Worm (Caenorhabditis elegans) whole organism, L3 larva: ENCODE data around the gene F43B10.1.

Experiments
- R02D3.7 ChIP-seq: fragments of 150-350 bp; optimal IDR thresholded peaks from 2 replicates; lab custom pipeline; 2014; ENCODE audit warnings: missing biosample characterization, missing genetic modification characterization
- ZK546.5 ChIP-seq: sonication (generic microtip); optimal IDR thresholded peaks from 2 replicates; lab custom pipeline; 2017; ENCODE audit warnings: missing biosample characterization, missing genetic modification characterization
- aly-2 ChIP-seq: fragments of 150-350 bp; optimal IDR thresholded peaks from 2 replicates; lab custom pipeline; 2014; ENCODE audit warnings: missing biosample characterization, missing genetic modification characterization
- ama-1 ChIP-seq: fragments of 150-350 bp; optimal IDR thresholded peaks from 2 replicates; lab custom pipeline; 2018
- ceh-16 ChIP-seq: sonication (generic microtip); optimal IDR thresholded peaks from 2 replicates; lab custom pipeline; 2017; ENCODE audit warnings: missing biosample characterization, missing genetic modification characterization
- ceh-28 ChIP-seq: fragments of 150-350 bp; optimal IDR thresholded peaks from 2 replicates; lab custom pipeline; 2014; ENCODE audit warnings: missing biosample characterization, missing genetic modification reagents, missing genetic modification characterization
- ceh-82 ChIP-seq: fragments of 150-350 bp; optimal IDR thresholded peaks from 2 replicates; lab custom pipeline; 2014; ENCODE audit warnings: missing biosample characterization, missing genetic modification characterization
- ceh-9 ChIP-seq: sonication (generic microtip); optimal IDR thresholded peaks from 2 replicates; lab custom pipeline; 2018; ENCODE audit warnings: missing biosample characterization, missing genetic modification characterization
- egl-27 ChIP-seq: sonication (generic microtip); optimal IDR thresholded peaks from 4 replicates; lab custom pipeline; 2017; ENCODE audit warnings: missing biosample characterization, missing genetic modification reagents, missing genetic modification characterization
- egl-5 ChIP-seq: fragments of 150-350 bp; optimal IDR thresholded peaks from 2 replicates; lab custom pipeline; 2017; ENCODE audit warnings: missing biosample characterization, missing genetic modification reagents, missing genetic modification characterization, inconsistent platforms
- elt-1 ChIP-seq: fragments of 150-350 bp; optimal IDR thresholded peaks from 2 replicates; lab custom pipeline; 2014; ENCODE audit warnings: missing biosample characterization, missing genetic modification characterization
- elt-2 ChIP-seq: sonication (generic microtip); optimal IDR thresholded peaks from 2 replicates; lab custom pipeline; 2016; ENCODE audit warnings: missing genetic modification reagents, mild to moderate bottlenecking, missing genetic modification characterization, missing compliant biosample characterization
- elt-3 ChIP-seq, 3 experiments: fragments of 150-350 bp in 1 of 3; sonication (generic microtip) in 2 of 3; optimal IDR thresholded peaks; 2 replicates in 2 of 3; 4 replicates in 1 of 3; lab custom pipeline; 2014 to 2017; ENCODE audit warnings: missing biosample characterization in 3 of 3, missing genetic modification characterization in 3 of 3
- eor-1 ChIP-seq, 2 experiments: fragments of 150-350 bp; optimal IDR thresholded peaks; 2 replicates each; lab custom pipeline; 2014 to 2018; ENCODE audit warnings: missing biosample characterization in 2 of 2, missing genetic modification characterization in 2 of 2
- hmg-11 ChIP-seq: sonication (generic microtip); optimal IDR thresholded peaks from 2 replicates; lab custom pipeline; 2016; ENCODE audit warnings: missing genetic modification characterization, missing compliant biosample characterization
- lin-39 ChIP-seq: fragments of 150-350 bp; optimal IDR thresholded peaks from 2 replicates; lab custom pipeline; 2018; ENCODE audit warnings: missing biosample characterization, missing genetic modification reagents, missing genetic modification characterization
- lsy-12 ChIP-seq: sonication (generic microtip); optimal IDR thresholded peaks from 2 replicates; lab custom pipeline; 2016; ENCODE audit warnings: mild to moderate bottlenecking, missing genetic modification characterization, missing compliant biosample characterization
- mdl-1 ChIP-seq: fragments of 150-350 bp; optimal IDR thresholded peaks from 2 replicates; lab custom pipeline; 2014; ENCODE audit warnings: missing biosample characterization, missing genetic modification characterization
- mml-1 ChIP-seq: fragments of 150-350 bp; sonication (generic microtip); optimal IDR thresholded peaks from 3 replicates; lab custom pipeline; 2014; ENCODE audit warnings: missing biosample characterization, missing genetic modification characterization
- nfya-1 ChIP-seq: sonication (generic microtip); optimal IDR thresholded peaks from 2 replicates; lab custom pipeline; 2017; ENCODE audit warnings: missing genetic modification characterization, mild to moderate bottlenecking, missing compliant biosample characterization, antibody characterized with exemption, moderate library complexity; ENCODE audit not compliant: insufficient read depth
- nhr-11 ChIP-seq: fragments of 150-350 bp; optimal IDR thresholded peaks from 2 replicates; lab custom pipeline; 2014; ENCODE audit warnings: missing biosample characterization, missing genetic modification characterization
- nhr-12 ChIP-seq: fragments of 150-350 bp; optimal IDR thresholded peaks from 2 replicates; lab custom pipeline; 2014; ENCODE audit warnings: missing biosample characterization, missing genetic modification characterization
- nhr-23 ChIP-seq: fragments of 150-350 bp; optimal IDR thresholded peaks from 2 replicates; lab custom pipeline; 2014; ENCODE audit warnings: missing biosample characterization, missing genetic modification reagents, missing genetic modification characterization
- nhr-237 ChIP-seq: fragments of 150-350 bp; optimal IDR thresholded peaks from 2 replicates; lab custom pipeline; 2014; ENCODE audit warnings: missing biosample characterization, missing genetic modification characterization
- nhr-25 ChIP-seq: sonication (generic microtip); optimal IDR thresholded peaks from 2 replicates; lab custom pipeline; 2017; ENCODE audit warnings: missing biosample characterization, missing genetic modification characterization
- nhr-43 ChIP-seq: sonication (generic microtip); optimal IDR thresholded peaks from 2 replicates; lab custom pipeline; 2016; ENCODE audit warnings: mild to moderate bottlenecking, missing genetic modification characterization, missing compliant biosample characterization; ENCODE audit not compliant: poor library complexity, severe bottlenecking
- nhr-67 ChIP-seq: fragments of 150-350 bp; optimal IDR thresholded peaks from 2 replicates; lab custom pipeline; 2014; ENCODE audit warnings: missing biosample characterization, missing genetic modification characterization
- nhr-76 ChIP-seq: fragments of 150-350 bp; sonication (generic microtip); optimal IDR thresholded peaks from 5 replicates; lab custom pipeline; 2014; ENCODE audit warnings: missing biosample characterization, missing genetic modification characterization
- pha-4 ChIP-seq: fragments of 150-350 bp; optimal IDR thresholded peaks from 2 replicates; lab custom pipeline; 2014; ENCODE audit warnings: missing biosample characterization, missing genetic modification reagents, missing genetic modification characterization
- pqm-1 ChIP-seq: fragments of 150-350 bp; optimal IDR thresholded peaks from 2 replicates; lab custom pipeline; 2017; ENCODE audit warnings: missing biosample characterization, missing genetic modification characterization, inconsistent platforms
- sea-2 ChIP-seq: fragments of 150-350 bp; sonication (generic microtip); optimal IDR thresholded peaks from 4 replicates; lab custom pipeline; 2014; ENCODE audit warnings: missing biosample characterization, missing genetic modification reagents, missing genetic modification characterization
- skn-1 ChIP-seq: fragments of 150-350 bp; optimal IDR thresholded peaks from 2 replicates; lab custom pipeline; 2014; ENCODE audit warnings: missing biosample characterization, missing genetic modification characterization
- tbx-2 ChIP-seq: sonication (generic microtip); optimal IDR thresholded peaks from 2 replicates; lab custom pipeline; 2016; ENCODE audit warnings: mild to moderate bottlenecking, missing genetic modification characterization, missing compliant biosample characterization
- unc-39 ChIP-seq: sonication (generic microtip); optimal IDR thresholded peaks from 4 replicates; lab custom pipeline; 2017; ENCODE audit warnings: missing biosample characterization, missing genetic modification characterization
- zag-1 ChIP-seq: fragments of 150-350 bp; optimal IDR thresholded peaks from 2 replicates; lab custom pipeline; 2014; ENCODE audit warnings: missing biosample characterization, missing genetic modification characterization
- ztf-11 ChIP-seq: fragments of 150-350 bp; optimal IDR thresholded peaks from 2 replicates; lab custom pipeline; 2014; ENCODE audit warnings: missing biosample characterization, missing genetic modification characterization
- ztf-4 ChIP-seq: fragments of 150-350 bp; optimal IDR thresholded peaks from 2 replicates; lab custom pipeline; 2014; ENCODE audit warnings: missing biosample characterization, missing genetic modification characterization

The F43B10.1 gene

DNA sequence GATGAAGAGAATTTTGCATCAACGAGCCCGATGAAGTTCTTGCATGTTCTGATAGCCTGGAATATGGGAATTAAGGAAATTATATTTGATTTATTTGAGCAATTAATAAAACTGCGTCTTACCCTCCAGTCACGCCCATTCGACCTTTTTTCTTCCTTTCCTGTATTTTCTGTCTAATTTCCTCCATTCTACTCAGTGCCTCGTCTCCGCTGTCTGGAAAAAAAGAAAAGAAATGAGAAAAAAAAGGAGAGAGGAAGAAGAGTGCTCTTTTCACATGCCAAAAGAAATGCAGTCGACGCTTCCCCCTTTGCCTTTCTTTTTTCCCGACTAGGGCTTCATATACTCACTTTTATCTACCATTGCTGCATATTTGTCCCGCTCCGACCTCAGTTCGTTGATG, 58.5 kb downstream of the F43B10.1 start:
- TF ChIP-seq ztf-4 (no peak), nhr-67 (tag; lab: Kevin White, UChicago) (no peak), ceh-16 (tag; lab: Kevin White, UChicago) (no peak), eor-1 (tag; optimal IDR thresholded peaks at IDR 0.05; lab: Kevin White, UChicago) (no peak), sea-2 (GFP tag; lab: Kevin White, UChicago) (no peak), lin-39 (no peak), nfya-1 (tag; lab: Kevin White, UChicago) (no peak), nhr-76 (tag; lab: Kevin White, UChicago) (no peak), pqm-1 (no peak), skn-1 (tag; lab: Kevin White, UChicago) (no peak), aly-2 (tag; lab: Kevin White, UChicago) (no peak), pha-4 (no peak), zag-1 (tag; lab: Kevin White, UChicago) (no peak), nhr-12 (no peak)

DNA sequence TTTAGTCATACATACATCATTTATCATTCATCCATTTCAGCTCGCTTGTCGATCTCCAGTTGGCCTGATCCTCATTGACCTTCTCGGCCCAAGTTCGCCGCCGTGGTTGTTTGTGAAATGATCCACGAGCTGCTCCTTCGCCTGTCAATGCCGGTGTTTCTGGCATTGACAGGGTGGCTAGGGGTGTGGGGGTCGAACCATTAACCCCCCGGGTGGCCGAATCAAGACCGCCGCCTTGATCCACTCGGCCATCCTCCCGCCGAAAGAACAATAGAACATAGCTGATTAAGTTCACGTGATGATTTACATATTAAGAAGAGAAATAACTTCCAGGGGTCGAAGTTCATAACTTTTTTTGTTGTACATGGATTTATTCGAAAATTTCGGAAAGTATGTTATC, 60.2 kb downstream of the F43B10.1 start, which contains the start of gene F59C12.4:
Gene F59C12.4 (minus strand): TSS at position 166 of the 400 bp plus-strand sequence.
- TF ChIP-seq zag-1 (tag; lab: Kevin White, UChicago) (no peak), R02D3.7 (tag; lab: Kevin White, UChicago) (no peak), egl-27 (tag; lab: Kevin White, UChicago) (no peak), mdl-1 (tag; lab: Kevin White, UChicago) (no peak), ceh-28 (tag; lab: Kevin White, UChicago) (no peak), nhr-25 (tag; lab: Kevin White, UChicago) (no peak), nhr-12 (no peak), skn-1 (tag; lab: Kevin White, UChicago) (no peak)

DNA sequence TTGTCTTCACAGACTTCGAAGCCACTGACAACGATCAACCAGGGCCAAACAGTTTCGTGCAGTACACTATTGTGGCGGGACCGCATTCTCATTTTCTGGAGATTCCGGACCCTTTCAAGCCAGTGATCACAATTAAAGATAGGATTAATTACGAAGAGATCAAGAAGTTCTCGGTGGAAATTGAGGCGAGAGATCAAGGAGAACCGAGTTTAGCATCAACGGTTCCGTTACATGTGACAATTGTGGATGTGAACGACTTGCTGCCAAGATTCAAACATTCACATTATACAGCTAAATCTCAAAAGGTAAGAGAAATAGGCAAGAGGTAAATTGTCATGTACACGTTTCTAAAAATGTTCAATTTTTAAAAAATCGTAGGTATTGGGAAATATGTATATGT, 64.8 kb downstream of the F43B10.1 start:
- TF ChIP-seq aly-2 (tag; lab: Kevin White, UChicago) = no peak
- no peak for TF ChIP-seq nhr-237 (tag; lab: Kevin White, UChicago)
- TF ChIP-seq egl-5 (tag; lab: Kevin White, UChicago) = no peak
- TF ChIP-seq eor-1 (tag; optimal IDR thresholded peaks at IDR 0.05; lab: Kevin White, UChicago) = no peak
- no peak for TF ChIP-seq ceh-82
- no peak for TF ChIP-seq elt-2 (tag; lab: Kevin White, UChicago)
- no peak for TF ChIP-seq nhr-23 (tag; lab: Kevin White, UChicago)
- no peak for TF ChIP-seq ceh-9
- no peak for TF ChIP-seq zag-1 (tag; lab: Kevin White, UChicago)
- no peak for TF ChIP-seq ama-1
- no peak for TF ChIP-seq nhr-43 (tag; lab: Kevin White, UChicago)
- no peak for TF ChIP-seq nhr-76 (tag; lab: Kevin White, UChicago)
- TF ChIP-seq ztf-4 = no peak
- no peak for TF ChIP-seq unc-39 (tag; lab: Kevin White, UChicago)
- no peak for TF ChIP-seq nfya-1 (tag; lab: Kevin White, UChicago)
- TF ChIP-seq egl-27 (tag; lab: Kevin White, UChicago) = no peak
- no peak for TF ChIP-seq lsy-12 (tag; lab: Kevin White, UChicago)
- TF ChIP-seq skn-1 (tag; lab: Kevin White, UChicago) = no peak
- TF ChIP-seq pqm-1 = no peak
- TF ChIP-seq nhr-25 (tag; lab: Kevin White, UChicago) = no peak

DNA sequence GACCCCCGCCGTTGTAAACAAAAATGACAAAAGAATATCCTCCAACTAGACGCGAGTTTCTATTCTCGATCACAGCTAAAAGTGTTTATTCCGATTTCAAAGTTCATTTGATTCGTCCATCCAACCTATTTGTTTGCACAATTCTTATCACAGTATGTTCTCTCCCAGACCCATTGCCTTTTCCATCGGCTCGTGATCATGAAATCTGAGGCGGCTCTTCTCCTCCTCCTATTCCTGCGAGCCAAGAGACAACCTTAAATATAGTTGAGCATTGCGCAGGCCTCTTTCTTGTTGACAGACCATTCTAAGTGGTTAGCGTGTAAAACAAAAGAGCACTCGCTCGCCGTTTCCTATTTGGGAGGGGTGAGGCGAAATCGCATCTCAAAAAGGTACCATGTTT, 65.7 kb downstream of the F43B10.1 start:
- no peak for TF ChIP-seq hmg-11 (tag; lab: Kevin White, UChicago)
- TF ChIP-seq nhr-237 (tag; lab: Kevin White, UChicago) = no peak
- TF ChIP-seq pha-4 = peak; percentile 40
- no peak for TF ChIP-seq elt-1 (tag; lab: Kevin White, UChicago)
- TF ChIP-seq, all 47 proteins: peak for 1

DNA sequence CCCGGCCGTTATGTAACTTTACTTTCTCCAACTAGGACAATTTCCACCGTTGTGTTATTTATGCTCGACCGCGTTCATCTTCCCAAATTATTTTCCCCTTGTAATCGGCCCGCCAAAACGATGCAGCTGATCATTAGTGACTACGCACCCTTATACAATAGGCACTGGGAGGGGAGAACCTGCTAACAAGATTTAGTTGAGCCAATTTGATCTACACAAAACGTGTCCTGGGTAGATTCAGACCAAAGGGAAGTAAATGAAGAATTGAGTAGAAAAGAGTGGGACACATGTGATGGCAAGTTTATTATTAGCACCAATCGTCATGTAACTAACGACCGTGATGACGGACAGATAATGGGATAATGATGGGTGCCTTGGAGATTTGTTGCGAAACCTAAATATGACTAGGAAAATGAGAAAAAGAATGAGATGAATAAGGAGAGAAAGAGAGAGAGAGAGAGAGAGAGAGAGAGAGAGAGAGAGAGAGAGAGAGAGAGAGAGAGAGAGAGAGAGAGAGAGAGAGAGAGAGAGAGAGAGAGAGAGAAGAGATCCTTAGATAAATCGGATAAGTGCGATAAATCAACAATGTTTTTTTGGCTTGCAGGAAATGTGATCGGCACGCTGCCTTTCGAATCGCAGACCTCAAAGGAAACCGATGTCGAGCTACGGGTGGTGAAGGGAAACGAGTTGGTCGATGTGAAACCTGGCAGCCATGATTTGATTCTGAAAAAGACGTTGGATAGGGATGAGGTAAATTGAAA, 66.9 kb downstream of the F43B10.1 start:
- TF ChIP-seq R02D3.7 (tag; lab: Kevin White, UChicago) (no peak), tbx-2 (tag; lab: Kevin White, UChicago) (no peak), ceh-28 (tag; lab: Kevin White, UChicago) (no peak), mml-1 (tag; lab: Kevin White, UChicago) (no peak), elt-2 (tag; lab: Kevin White, UChicago) (no peak), ZK546.5 (no peak), zag-1 (tag; lab: Kevin White, UChicago) (no peak), ztf-11 (tag; lab: Kevin White, UChicago) (no peak), nhr-11 (no peak), elt-1 (tag; lab: Kevin White, UChicago) (no peak), nhr-25 (tag; lab: Kevin White, UChicago) (no peak), ama-1 (no peak), elt-3 (tag; optimal IDR thresholded peaks at IDR 0.05; lab: Kevin White, UChicago) (no peak), hmg-11 (tag; lab: Kevin White, UChicago) (no peak)
